Worm (Caenorhabditis elegans) whole organism, L3 larva: ENCODE measurements around the gene Y51H4A.935.
A peak's percentile ranks its signal among the peaks of the same experiment; 100 is the strongest.

Experiments
- R02D3.7 ChIP-seq: fragments of 150-350 bp; optimal IDR thresholded peaks from 2 replicates; lab custom pipeline; 2014; ENCODE audit warnings: missing biosample characterization, missing genetic modification characterization
- ZK546.5 ChIP-seq: sonication (generic microtip); optimal IDR thresholded peaks from 2 replicates; lab custom pipeline; 2017; ENCODE audit warnings: missing biosample characterization, missing genetic modification characterization
- aly-2 ChIP-seq: fragments of 150-350 bp; optimal IDR thresholded peaks from 2 replicates; lab custom pipeline; 2014; ENCODE audit warnings: missing biosample characterization, missing genetic modification characterization
- ama-1 ChIP-seq: fragments of 150-350 bp; optimal IDR thresholded peaks from 2 replicates; lab custom pipeline; 2018
- ceh-28 ChIP-seq: fragments of 150-350 bp; optimal IDR thresholded peaks from 2 replicates; lab custom pipeline; 2014; ENCODE audit warnings: missing biosample characterization, missing genetic modification reagents, missing genetic modification characterization
- ceh-9 ChIP-seq: sonication (generic microtip); optimal IDR thresholded peaks from 2 replicates; lab custom pipeline; 2018; ENCODE audit warnings: missing biosample characterization, missing genetic modification characterization
- daf-12 ChIP-seq: fragments of 150-350 bp; optimal IDR thresholded peaks from 2 replicates; lab custom pipeline; 2014; ENCODE audit warnings: missing biosample characterization, missing genetic modification reagents, missing genetic modification characterization
- egl-27 ChIP-seq: sonication (generic microtip); optimal IDR thresholded peaks from 4 replicates; lab custom pipeline; 2017; ENCODE audit warnings: missing biosample characterization, missing genetic modification reagents, missing genetic modification characterization
- egl-5 ChIP-seq: fragments of 150-350 bp; optimal IDR thresholded peaks from 2 replicates; lab custom pipeline; 2017; ENCODE audit warnings: missing biosample characterization, missing genetic modification reagents, missing genetic modification characterization, inconsistent platforms
- elt-1 ChIP-seq: fragments of 150-350 bp; optimal IDR thresholded peaks from 2 replicates; lab custom pipeline; 2014; ENCODE audit warnings: missing biosample characterization, missing genetic modification characterization
- elt-2 ChIP-seq: sonication (generic microtip); optimal IDR thresholded peaks from 2 replicates; lab custom pipeline; 2016; ENCODE audit warnings: missing genetic modification reagents, mild to moderate bottlenecking, missing genetic modification characterization, missing compliant biosample characterization
- elt-3 ChIP-seq, 3 experiments: fragments of 150-350 bp in 1 of 3; sonication (generic microtip) in 2 of 3; optimal IDR thresholded peaks; 2 replicates in 2 of 3; 4 replicates in 1 of 3; lab custom pipeline; 2014 to 2017; ENCODE audit warnings: missing biosample characterization in 3 of 3, missing genetic modification characterization in 3 of 3
- eor-1 ChIP-seq, 2 experiments: fragments of 150-350 bp; optimal IDR thresholded peaks; 2 replicates each; lab custom pipeline; 2014 to 2018; ENCODE audit warnings: missing biosample characterization in 2 of 2, missing genetic modification characterization in 2 of 2
- fkh-10 ChIP-seq: sonication (generic microtip); optimal IDR thresholded peaks from 2 replicates; lab custom pipeline; 2017; ENCODE audit warnings: missing biosample characterization, missing genetic modification reagents, missing genetic modification characterization
- fkh-2 ChIP-seq: fragments of 150-350 bp; optimal IDR thresholded peaks from 2 replicates; lab custom pipeline; 2014; ENCODE audit warnings: missing biosample characterization, missing genetic modification reagents, missing genetic modification characterization
- fos-1 ChIP-seq: fragments of 150-350 bp; optimal IDR thresholded peaks from 2 replicates; lab custom pipeline; 2014; ENCODE audit warnings: missing biosample characterization, missing genetic modification characterization
- hmg-11 ChIP-seq: sonication (generic microtip); optimal IDR thresholded peaks from 2 replicates; lab custom pipeline; 2016; ENCODE audit warnings: missing genetic modification characterization, missing compliant biosample characterization
- jun-1 ChIP-seq: fragments of 150-350 bp; optimal IDR thresholded peaks from 2 replicates; lab custom pipeline; 2014; ENCODE audit warnings: missing biosample characterization, missing genetic modification reagents, missing genetic modification characterization
- lin-15B ChIP-seq: fragments of 150-350 bp; optimal IDR thresholded peaks from 2 replicates; lab custom pipeline; 2014; ENCODE audit warnings: missing biosample characterization, missing genetic modification characterization
- lin-39 ChIP-seq: fragments of 150-350 bp; optimal IDR thresholded peaks from 2 replicates; lab custom pipeline; 2018; ENCODE audit warnings: missing biosample characterization, missing genetic modification reagents, missing genetic modification characterization
- lsy-12 ChIP-seq: sonication (generic microtip); optimal IDR thresholded peaks from 2 replicates; lab custom pipeline; 2016; ENCODE audit warnings: mild to moderate bottlenecking, missing genetic modification characterization, missing compliant biosample characterization
- mdl-1 ChIP-seq: fragments of 150-350 bp; optimal IDR thresholded peaks from 2 replicates; lab custom pipeline; 2014; ENCODE audit warnings: missing biosample characterization, missing genetic modification characterization
- mml-1 ChIP-seq: fragments of 150-350 bp; sonication (generic microtip); optimal IDR thresholded peaks from 3 replicates; lab custom pipeline; 2014; ENCODE audit warnings: missing biosample characterization, missing genetic modification characterization
- nfya-1 ChIP-seq: sonication (generic microtip); optimal IDR thresholded peaks from 2 replicates; lab custom pipeline; 2017; ENCODE audit warnings: missing genetic modification characterization, mild to moderate bottlenecking, missing compliant biosample characterization, antibody characterized with exemption, moderate library complexity; ENCODE audit not compliant: insufficient read depth
- nhr-11 ChIP-seq: fragments of 150-350 bp; optimal IDR thresholded peaks from 2 replicates; lab custom pipeline; 2014; ENCODE audit warnings: missing biosample characterization, missing genetic modification characterization
- nhr-23 ChIP-seq: fragments of 150-350 bp; optimal IDR thresholded peaks from 2 replicates; lab custom pipeline; 2014; ENCODE audit warnings: missing biosample characterization, missing genetic modification reagents, missing genetic modification characterization
- nhr-237 ChIP-seq: fragments of 150-350 bp; optimal IDR thresholded peaks from 2 replicates; lab custom pipeline; 2014; ENCODE audit warnings: missing biosample characterization, missing genetic modification characterization
- nhr-25 ChIP-seq: sonication (generic microtip); optimal IDR thresholded peaks from 2 replicates; lab custom pipeline; 2017; ENCODE audit warnings: missing biosample characterization, missing genetic modification characterization
- nhr-67 ChIP-seq: fragments of 150-350 bp; optimal IDR thresholded peaks from 2 replicates; lab custom pipeline; 2014; ENCODE audit warnings: missing biosample characterization, missing genetic modification characterization
- nhr-76 ChIP-seq: fragments of 150-350 bp; sonication (generic microtip); optimal IDR thresholded peaks from 5 replicates; lab custom pipeline; 2014; ENCODE audit warnings: missing biosample characterization, missing genetic modification characterization
- pha-4 ChIP-seq: fragments of 150-350 bp; optimal IDR thresholded peaks from 2 replicates; lab custom pipeline; 2014; ENCODE audit warnings: missing biosample characterization, missing genetic modification reagents, missing genetic modification characterization
- pqm-1 ChIP-seq: fragments of 150-350 bp; optimal IDR thresholded peaks from 2 replicates; lab custom pipeline; 2017; ENCODE audit warnings: missing biosample characterization, missing genetic modification characterization, inconsistent platforms
- sea-2 ChIP-seq: fragments of 150-350 bp; sonication (generic microtip); optimal IDR thresholded peaks from 4 replicates; lab custom pipeline; 2014; ENCODE audit warnings: missing biosample characterization, missing genetic modification reagents, missing genetic modification characterization
- skn-1 ChIP-seq: fragments of 150-350 bp; optimal IDR thresholded peaks from 2 replicates; lab custom pipeline; 2014; ENCODE audit warnings: missing biosample characterization, missing genetic modification characterization
- snpc-4 ChIP-seq: fragments of 150-350 bp; optimal IDR thresholded peaks from 2 replicates; lab custom pipeline; 2014; ENCODE audit warnings: missing biosample characterization, missing genetic modification characterization
- tbx-2 ChIP-seq: sonication (generic microtip); optimal IDR thresholded peaks from 2 replicates; lab custom pipeline; 2016; ENCODE audit warnings: mild to moderate bottlenecking, missing genetic modification characterization, missing compliant biosample characterization
- unc-39 ChIP-seq: sonication (generic microtip); optimal IDR thresholded peaks from 4 replicates; lab custom pipeline; 2017; ENCODE audit warnings: missing biosample characterization, missing genetic modification characterization
- unc-62 ChIP-seq: fragments of 150-350 bp; sonication (generic microtip); optimal IDR thresholded peaks from 4 replicates; lab custom pipeline; 2014; ENCODE audit warnings: missing biosample characterization, missing genetic modification reagents, missing genetic modification characterization
- zag-1 ChIP-seq: fragments of 150-350 bp; optimal IDR thresholded peaks from 2 replicates; lab custom pipeline; 2014; ENCODE audit warnings: missing biosample characterization, missing genetic modification characterization
- ztf-11 ChIP-seq: fragments of 150-350 bp; optimal IDR thresholded peaks from 2 replicates; lab custom pipeline; 2014; ENCODE audit warnings: missing biosample characterization, missing genetic modification characterization
- ztf-4 ChIP-seq: fragments of 150-350 bp; optimal IDR thresholded peaks from 2 replicates; lab custom pipeline; 2014; ENCODE audit warnings: missing biosample characterization, missing genetic modification characterization

The Y51H4A.935 gene

ce11 chrIV:16498031-16498442 is 9.0 kb downstream of the Y51H4A.935 start:
- TF ChIP-seq lin-39 (tag; lab: Kevin White, UChicago) (peak; percentile 64), eor-1 (tag; optimal IDR thresholded peaks at IDR 0.05; lab: Kevin White, UChicago) (no peak), ZK546.5 (tag; lab: Kevin White, UChicago) (no peak), ceh-9 (tag; lab: Kevin White, UChicago) (no peak), nhr-23 (tag; lab: Kevin White, UChicago) (peak; percentile 79), ama-1 (lab: Kevin White, UChicago) (no peak), skn-1 (tag; lab: Kevin White, UChicago) (peak; percentile 33), nhr-25 (tag; lab: Kevin White, UChicago) (peak; percentile 20), jun-1 (tag; lab: Kevin White, UChicago) (no peak), ceh-28 (tag; lab: Kevin White, UChicago) (peak; percentile 67), nfya-1 (tag; lab: Kevin White, UChicago) (peak; percentile 75), elt-1 (no peak), tbx-2 (tag; lab: Kevin White, UChicago) (peak; percentile 65), hmg-11 (tag; lab: Kevin White, UChicago) (no peak), lin-15B (tag; lab: Kevin White, UChicago) (no peak), unc-62 (peak; percentile 67), nhr-11 (no peak), egl-5 (tag; lab: Kevin White, UChicago) (no peak)

ce11 chrIV:16496491-16496890 is 10.5 kb downstream of the Y51H4A.935 start:
- TF ChIP-seq egl-5 (tag; lab: Kevin White, UChicago) (peak; percentile 94), egl-27 (tag; lab: Kevin White, UChicago) (no peak), fkh-10 (GFP tag; lab: Kevin White, UChicago) (no peak), daf-12 (no peak), R02D3.7 (tag; lab: Kevin White, UChicago) (no peak), lin-39 (tag; lab: Kevin White, UChicago) (peak; percentile 45), eor-1 (tag; optimal IDR thresholded peaks at IDR 0.05; lab: Kevin White, UChicago) (no peak), snpc-4 (tag; lab: Kevin White, UChicago) (no peak), ztf-4 (no peak), fos-1 (no peak), lin-15B (tag; lab: Kevin White, UChicago) (no peak), pha-4 (tag; lab: Kevin White, UChicago) (no peak), nfya-1 (tag; lab: Kevin White, UChicago) (peak; percentile 25), aly-2 (no peak)

DNA sequence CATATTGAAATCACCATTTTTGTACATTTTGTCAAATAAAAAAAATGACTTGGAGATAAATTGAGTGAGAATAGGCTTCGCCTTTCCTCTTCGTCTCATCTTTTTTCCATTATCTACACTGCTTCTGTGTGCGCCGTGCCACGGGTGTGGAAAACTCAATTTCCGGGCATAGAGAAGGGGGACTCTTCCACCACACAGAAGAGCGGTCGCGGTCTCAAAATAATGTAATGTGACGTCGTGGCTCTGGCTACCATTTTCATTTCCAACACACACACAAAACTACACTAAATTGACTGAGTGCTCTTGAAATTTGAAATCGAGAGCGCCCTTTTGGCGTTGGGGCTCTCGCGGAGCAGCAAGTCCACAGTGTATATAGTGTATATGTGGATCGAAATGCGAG is 13.0 kb downstream of the Y51H4A.935 start:
- no peak for TF ChIP-seq sea-2 (GFP tag; lab: Kevin White, UChicago)
- no peak for TF ChIP-seq hmg-11 (tag; lab: Kevin White, UChicago)
- TF ChIP-seq nhr-11, result no peak
- no peak for TF ChIP-seq fos-1
- TF ChIP-seq mml-1 (tag; lab: Kevin White, UChicago), result no peak
- TF ChIP-seq pha-4 (tag; lab: Kevin White, UChicago), result no peak
- TF ChIP-seq egl-27 (tag; lab: Kevin White, UChicago), result no peak

DNA sequence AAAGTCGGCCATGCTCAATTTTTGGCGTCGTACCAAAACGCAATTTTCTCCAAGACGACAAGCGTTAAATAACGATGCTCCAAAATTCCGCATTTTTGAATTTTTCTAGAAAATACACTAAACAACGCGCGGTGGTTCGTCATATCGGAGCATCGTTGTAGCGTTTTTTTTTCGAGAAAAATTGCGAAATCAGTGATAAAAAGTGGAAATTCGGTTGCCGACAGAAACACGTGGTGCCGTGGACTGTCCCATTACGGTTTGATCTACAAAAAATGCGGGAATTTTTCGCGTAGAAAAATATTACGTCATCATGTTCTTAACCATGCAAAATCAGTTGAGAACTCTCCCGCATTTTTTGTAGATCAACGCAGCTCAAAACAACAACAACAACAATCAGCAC is 14.1 kb downstream of the Y51H4A.935 start:
- TF ChIP-seq lin-39 (tag; lab: Kevin White, UChicago) (no peak), tbx-2 (tag; lab: Kevin White, UChicago) (no peak), fkh-2 (tag; lab: Kevin White, UChicago) (no peak), elt-3 (tag; optimal IDR thresholded peaks at IDR 0.05; lab: Kevin White, UChicago) (no peak), nhr-23 (tag; lab: Kevin White, UChicago) (no peak), zag-1 (tag; lab: Kevin White, UChicago) (no peak), mdl-1 (tag; lab: Kevin White, UChicago) (no peak), daf-12 (no peak), egl-27 (tag; lab: Kevin White, UChicago) (no peak), ztf-4 (no peak), nfya-1 (tag; lab: Kevin White, UChicago) (no peak), R02D3.7 (tag; lab: Kevin White, UChicago) (no peak), elt-1 (no peak)

- peak; percentile 89 for TF ChIP-seq unc-62
- peak; percentile 71 for TF ChIP-seq fos-1
- peak; percentile 83 for TF ChIP-seq lin-39 (tag; lab: Kevin White, UChicago)
- no peak for TF ChIP-seq nhr-237 (tag; lab: Kevin White, UChicago)
- no peak for TF ChIP-seq daf-12
- peak; percentile 76 for TF ChIP-seq elt-2
- peak; percentile 91 for TF ChIP-seq nfya-1 (tag; lab: Kevin White, UChicago)
- peak; percentile 1 for TF ChIP-seq aly-2
- TF ChIP-seq elt-3 (tag; optimal IDR thresholded peaks at IDR 0.05; lab: Kevin White, UChicago), result no peak
- TF ChIP-seq ztf-4, result no peak
- no peak for TF ChIP-seq nhr-67 (tag; lab: Kevin White, UChicago)
- peak; percentile 24 for TF ChIP-seq lsy-12
- no peak for TF ChIP-seq nhr-76
- no peak for TF ChIP-seq elt-1
- TF ChIP-seq nhr-11, result peak; percentile 35
- TF ChIP-seq ztf-11 (tag; lab: Kevin White, UChicago), result no peak
- peak; percentile 26 for TF ChIP-seq unc-39
- TF ChIP-seq zag-1 (tag; lab: Kevin White, UChicago), result peak; percentile 14
- no peak for TF ChIP-seq fkh-10 (GFP tag; lab: Kevin White, UChicago)
- no peak for TF ChIP-seq eor-1 (tag; optimal IDR thresholded peaks at IDR 0.05; lab: Kevin White, UChicago)
- TF ChIP-seq pha-4 (tag; lab: Kevin White, UChicago), result peak; percentile 79
- peak; percentile 83 for TF ChIP-seq nhr-25 (tag; lab: Kevin White, UChicago)
- no peak for TF ChIP-seq ZK546.5 (tag; lab: Kevin White, UChicago)
- peak; percentile 20 for TF ChIP-seq pqm-1 (tag; lab: Kevin White, UChicago)
Observed at ce11 chrIV:16492327-16492726, 14.7 kb downstream of the Y51H4A.935 start.
